Fruit fly (Drosophila melanogaster) whole organism: ENCODE data around the gene mRpS31.

Experiments
- CG8478 ChIP-seq: fragments of >200 bp; optimal IDR thresholded peaks from 2 replicates; lab custom pipeline; 2018; ENCODE audit warnings: inconsistent platforms
- Dll ChIP-seq: fragments of >200 bp; optimal IDR thresholded peaks from 2 replicates; lab custom pipeline; 2017
- psq ChIP-seq: fragments of >200 bp; optimal IDR thresholded peaks from 2 replicates; lab custom pipeline; 2017
- usp ChIP-seq: fragments of >200 bp; optimal IDR thresholded peaks from 2 replicates; lab custom pipeline; 2017; ENCODE audit warnings: missing biosample characterization, missing genetic modification characterization, mixed read lengths

dm6 chr3L:16033090-16033828 is 28.3 kb downstream of the mRpS31 start, which contains the start of the genes CG42717 and CG42716:
- no peak for TF ChIP-seq CG8478 (lab: Kevin White, UChicago)
- TF ChIP-seq psq: no peak
- TF ChIP-seq Dll (lab: Kevin White, UChicago): no peak
- no peak for TF ChIP-seq usp (GFP tag; lab: Kevin White, UChicago)
